Worm (Caenorhabditis elegans): ENCODE measurements around the gene W01C8.5.

W01C8.5 gene

ce11 chrX:5714077-5714675, 17.1 kb upstream of the W01C8.5 start, which contains the start of gene cyp-43A1 (continued):
- TF ChIP-seq sox-4 (tag; optimal IDR thresholded peaks at IDR 0.05), result no peak

- TF ChIP-seq F16B12.6 (tag; optimal IDR thresholded peaks at IDR 0.05), result no peak
- peak in 1 of 2 experiments; percentile 22 for TF ChIP-seq lin-35 (GFP tag; optimal IDR thresholded peaks at IDR 0.05)
- peak; percentile 51 for TF ChIP-seq nhr-85 (tag)
- TF ChIP-seq elt-2 (tag; optimal IDR thresholded peaks at IDR 0.05), result peak; percentile 5
- TF ChIP-seq nhr-90 (tag; optimal IDR thresholded peaks at IDR 0.05; ENCODE audit: poor library complexity), result peak; percentile 46
- no peak for TF ChIP-seq lin-39 (tag; optimal IDR thresholded peaks at IDR 0.05)
- TF ChIP-seq nhr-84 (tag; optimal IDR thresholded peaks at IDR 0.05), result no peak
These were observed 16.4 kb upstream of the W01C8.5 start for ce11 chrX:5713479-5713878.

ce11 chrX:5710637-5711036, 13.5 kb upstream of the W01C8.5 start, which contains the start of gene cat-1:
Gene cat-1 (minus strand): TSS chrX:5710737.
- no peak for TF ChIP-seq unc-62 (GFP tag; optimal IDR thresholded peaks at IDR 0.05)
- no peak for TF ChIP-seq ztf-11 (tag; optimal IDR thresholded peaks at IDR 0.05)
- no peak for TF ChIP-seq fkh-10 (GFP tag; optimal IDR thresholded peaks at IDR 0.05)
- no peak for TF ChIP-seq mef-2 (tag; optimal IDR thresholded peaks at IDR 0.05)

DNA sequence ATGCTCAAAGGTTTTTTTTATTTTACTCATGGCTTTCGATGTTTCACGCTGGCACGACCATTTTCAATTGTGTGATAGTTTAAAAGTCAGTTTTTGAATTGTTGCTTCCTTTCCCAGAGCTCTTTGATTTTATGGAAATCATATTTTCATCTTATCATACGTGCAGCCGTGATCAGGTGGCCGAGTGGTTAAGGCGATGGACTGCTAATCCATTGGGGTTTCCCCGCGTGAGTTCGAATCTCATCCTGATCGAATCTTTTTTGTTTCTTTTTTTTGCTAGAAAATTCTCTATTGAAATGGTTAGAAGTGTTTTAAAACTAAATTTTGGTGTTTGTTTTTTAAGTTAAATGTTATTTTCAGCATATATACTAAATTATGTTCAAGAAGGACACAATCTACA, 12.1 kb upstream of the W01C8.5 start:
- no peak for TF ChIP-seq nhr-71 (tag; optimal IDR thresholded peaks at IDR 0.05)
- TF ChIP-seq nhr-28 (tag; optimal IDR thresholded peaks at IDR 0.05), result no peak
- no peak for TF ChIP-seq lin-13 (GFP tag; optimal IDR thresholded peaks at IDR 0.05)
- no peak for TF ChIP-seq snpc-4 (tag; optimal IDR thresholded peaks at IDR 0.05)
- no peak for TF ChIP-seq hpl-2 (GFP tag; optimal IDR thresholded peaks at IDR 0.05)
- no peak for TF ChIP-seq nhr-19 (GFP tag; conservative IDR thresholded peaks at IDR 0.05)
- TF ChIP-seq alr-1 (tag; optimal IDR thresholded peaks at IDR 0.05; ENCODE audit: borderline replicate concordance), result no peak
- no peak for TF ChIP-seq rnt-1 (tag; optimal IDR thresholded peaks at IDR 0.05)
- TF ChIP-seq unc-62 (GFP tag; optimal IDR thresholded peaks at IDR 0.05), result no peak
- TF ChIP-seq nhr-76 (tag; optimal IDR thresholded peaks at IDR 0.05), result no peak
- no peak for TF ChIP-seq efl-1 (optimal IDR thresholded peaks at IDR 0.05)
- TF ChIP-seq efl-1 (GFP tag; optimal IDR thresholded peaks at IDR 0.05 in 1 of 2), result no peak
- TF ChIP-seq pqm-1 (tag; optimal IDR thresholded peaks at IDR 0.05), result no peak
- no peak for TF ChIP-seq nhr-11 (tag; optimal IDR thresholded peaks at IDR 0.05)
- TF ChIP-seq grh-1 (GFP tag; IDR thresholded peaks at IDR 0.05), result no peak
- no peak for TF ChIP-seq xbp-1 (tag; optimal IDR thresholded peaks at IDR 0.05)
- no peak for TF ChIP-seq nhr-20 (tag; optimal IDR thresholded peaks at IDR 0.05)
- TF ChIP-seq lin-14 (GFP tag; optimal IDR thresholded peaks at IDR 0.05), result no peak
- TF ChIP-seq vab-15 (tag; optimal IDR thresholded peaks at IDR 0.05), result no peak
- no peak for TF ChIP-seq lsy-2 (tag; optimal IDR thresholded peaks at IDR 0.05)
- no peak for TF ChIP-seq ama-1 (optimal IDR thresholded peaks at IDR 0.05)

DNA sequence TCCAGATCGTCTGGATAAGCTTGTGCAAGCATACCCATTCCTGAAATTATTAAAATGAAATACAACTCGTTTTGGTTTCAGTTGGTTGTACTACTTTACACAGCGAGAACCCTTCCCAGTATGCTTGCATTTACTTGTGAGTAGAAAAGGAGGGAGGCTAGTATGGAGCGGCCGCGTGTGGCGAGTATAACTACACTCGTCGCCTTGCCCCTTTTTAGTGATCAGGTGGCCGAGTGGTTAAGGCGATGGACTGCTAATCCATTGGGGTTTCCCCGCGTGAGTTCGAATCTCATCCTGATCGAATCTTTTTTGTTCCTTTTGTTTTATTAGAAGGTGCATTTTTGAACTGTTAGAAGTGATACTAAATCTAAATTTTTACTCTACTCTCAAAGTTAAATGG, 10.7 kb upstream of the W01C8.5 start:
- TF ChIP-seq unc-86 (tag; optimal IDR thresholded peaks at IDR 0.05) (peak; percentile 40), nhr-77 (tag; optimal IDR thresholded peaks at IDR 0.05) (no peak), lin-14 (GFP tag; optimal IDR thresholded peaks at IDR 0.05) (peak; percentile 58), nhr-71 (tag; optimal IDR thresholded peaks at IDR 0.05) (peak; percentile 64), rnt-1 (tag; optimal IDR thresholded peaks at IDR 0.05) (peak; percentile 52), grh-1 (GFP tag; IDR thresholded peaks at IDR 0.05) (no peak), zag-1 (tag; optimal IDR thresholded peaks at IDR 0.05) (no peak), nhr-12 (tag; optimal IDR thresholded peaks at IDR 0.05) (no peak), fkh-8 (tag; optimal IDR thresholded peaks at IDR 0.05) (peak; percentile 20), C16A3.4 (tag; optimal IDR thresholded peaks at IDR 0.05) (peak; percentile 28), lin-35 (GFP tag; optimal IDR thresholded peaks at IDR 0.05) (peak; percentile 22 to 52), nhr-76 (tag; optimal IDR thresholded peaks at IDR 0.05) (no peak), ceh-82 (tag; optimal IDR thresholded peaks at IDR 0.05) (peak; percentile 58 to 65 (median 60)), tlp-1 (tag; optimal IDR thresholded peaks at IDR 0.05) (no peak), lin-15B (tag; optimal IDR thresholded peaks at IDR 0.05) (no peak), nhr-47 (tag; optimal IDR thresholded peaks at IDR 0.05) (peak; percentile 75), pag-3 (tag; optimal IDR thresholded peaks at IDR 0.05; ENCODE audit: borderline replicate concordance, insufficient read depth) (no peak), ceh-90 (tag; optimal IDR thresholded peaks at IDR 0.05) (no peak), vab-15 (tag; optimal IDR thresholded peaks at IDR 0.05) (no peak), pax-3 (tag; optimal IDR thresholded peaks at IDR 0.05) (no peak), elt-2 (tag; optimal IDR thresholded peaks at IDR 0.05) (peak; percentile 17), unc-98 (GFP tag; IDR thresholded peaks at IDR 0.05) (no peak), nhr-84 (tag; optimal IDR thresholded peaks at IDR 0.05) (no peak)

Data from whole organism, L1 larva.